Worm (Caenorhabditis elegans): Measurements from ENCODE around the gene chil-15.

Gene chil-15

DNA sequence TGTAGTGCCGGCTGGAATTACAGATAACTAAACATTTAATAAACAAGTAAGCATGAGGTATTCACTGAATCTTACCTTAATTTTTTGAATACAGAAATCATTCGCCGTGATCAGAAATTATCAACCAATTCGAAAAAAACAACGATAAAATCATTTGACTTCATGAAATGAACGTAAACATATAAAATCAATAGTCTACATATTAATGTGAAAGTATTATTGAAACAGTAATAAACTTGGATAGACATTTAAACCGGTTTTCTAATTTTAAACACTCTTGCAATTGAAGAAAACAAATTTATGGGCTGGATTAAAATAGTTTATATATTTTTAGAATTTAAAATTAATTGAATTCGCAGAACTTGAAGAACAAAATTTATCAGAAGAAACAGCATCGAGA is 1.6 kb downstream of the chil-15 start, which contains the start of gene chil-16:
TSS of gene chil-16 (minus strand) at position 101 of the 400 bp plus-strand sequence.
- no peak for TF ChIP-seq egl-13 (tag; optimal IDR thresholded peaks at IDR 0.05)
- no peak for TF ChIP-seq unc-62 (GFP tag; optimal IDR thresholded peaks at IDR 0.05)
- no peak for TF ChIP-seq nhr-28 (tag; optimal IDR thresholded peaks at IDR 0.05)
- no peak for TF ChIP-seq unc-30 (tag; optimal IDR thresholded peaks at IDR 0.05)
- TF ChIP-seq dsc-1 (tag; optimal IDR thresholded peaks at IDR 0.05): no peak
- TF ChIP-seq C04F5.9 (tag; optimal IDR thresholded peaks at IDR 0.05): no peak

DNA sequence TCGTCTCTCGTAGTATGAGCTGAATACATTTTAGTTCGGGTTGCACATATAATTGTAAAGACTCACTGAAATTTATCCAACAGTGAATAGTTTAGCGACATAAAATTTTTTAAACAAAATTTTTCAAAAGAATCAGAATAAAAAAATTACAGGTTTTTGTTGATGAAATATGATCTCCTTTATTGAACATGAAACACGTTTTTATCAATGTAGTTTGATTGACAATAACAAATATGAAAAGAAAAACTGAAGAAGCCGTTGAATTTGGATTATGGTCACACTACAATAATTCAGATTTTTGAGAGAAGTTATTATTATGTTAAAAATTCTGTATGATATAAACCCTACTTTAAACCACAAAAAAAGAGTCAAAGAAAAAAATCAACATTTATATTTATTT is 3.4 kb downstream of the chil-15 start, which contains the start of gene chil-17:
TSS of gene chil-17 (minus strand) at position 101 of the 400 bp plus-strand sequence.
- no peak for TF ChIP-seq pag-3 (tag; optimal IDR thresholded peaks at IDR 0.05; ENCODE audit: borderline replicate concordance, insufficient read depth)
- TF ChIP-seq snu-23 (GFP tag; optimal IDR thresholded peaks at IDR 0.05): no peak
- TF ChIP-seq jun-1 (tag; optimal IDR thresholded peaks at IDR 0.05): no peak
- TF ChIP-seq lin-14 (GFP tag; optimal IDR thresholded peaks at IDR 0.05): no peak
- TF ChIP-seq aly-2 (tag; optimal IDR thresholded peaks at IDR 0.05): no peak
- TF ChIP-seq zag-1 (tag; optimal IDR thresholded peaks at IDR 0.05): no peak
- no peak for TF ChIP-seq unc-30 (tag; optimal IDR thresholded peaks at IDR 0.05)
- no peak for TF ChIP-seq efl-1 (optimal IDR thresholded peaks at IDR 0.05)
- TF ChIP-seq efl-1 (GFP tag; optimal IDR thresholded peaks at IDR 0.05 in 1 of 2): no peak
- TF ChIP-seq isw-1 (GFP tag; IDR thresholded peaks at IDR 0.05): no peak
- TF ChIP-seq nhr-237 (tag; optimal IDR thresholded peaks at IDR 0.05): no peak
- TF ChIP-seq nhr-77 (tag; optimal IDR thresholded peaks at IDR 0.05): no peak
- TF ChIP-seq nhr-11 (tag; optimal IDR thresholded peaks at IDR 0.05): no peak
- TF ChIP-seq efl-3 (GFP tag; optimal IDR thresholded peaks at IDR 0.05): no peak
- no peak for TF ChIP-seq ces-1 (GFP tag; optimal IDR thresholded peaks at IDR 0.05)
- TF ChIP-seq ceh-8 (GFP tag; optimal IDR thresholded peaks at IDR 0.05): no peak
- no peak for TF ChIP-seq ets-5 (GFP tag; IDR thresholded peaks at IDR 0.05)
- no peak for TF ChIP-seq zip-4 (GFP tag; optimal IDR thresholded peaks at IDR 0.05)
- TF ChIP-seq nhr-47 (tag; optimal IDR thresholded peaks at IDR 0.05): no peak
- no peak for TF ChIP-seq C04F5.9 (tag; optimal IDR thresholded peaks at IDR 0.05)

DNA sequence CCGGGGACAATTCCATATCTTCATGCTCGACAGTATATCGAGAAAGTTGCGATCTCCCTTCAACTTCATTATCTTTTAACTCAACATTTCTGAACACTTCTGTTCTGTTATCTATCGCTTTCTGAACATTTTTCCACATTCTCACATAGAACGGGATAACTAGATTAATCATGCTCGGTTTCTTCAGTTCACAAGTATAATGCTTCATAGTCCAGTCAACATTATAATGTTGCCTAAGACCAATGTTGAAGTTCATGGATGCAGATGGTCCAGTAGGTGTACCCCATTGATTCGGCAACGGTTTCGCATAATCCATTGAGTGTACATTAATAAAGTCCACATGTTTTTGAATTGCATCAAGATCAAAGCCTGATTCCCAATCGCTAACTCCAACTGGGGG is 4.6 kb downstream of the chil-15 start:
- TF ChIP-seq nhr-90 (tag; optimal IDR thresholded peaks at IDR 0.05; ENCODE audit: poor library complexity) (no peak), tbx-2 (tag; optimal IDR thresholded peaks at IDR 0.05) (no peak), ceh-88 (GFP tag; IDR thresholded peaks at IDR 0.05) (no peak), rnt-1 (tag; optimal IDR thresholded peaks at IDR 0.05) (no peak), zip-4 (GFP tag; optimal IDR thresholded peaks at IDR 0.05) (no peak), unc-30 (tag; optimal IDR thresholded peaks at IDR 0.05) (no peak), lin-13 (GFP tag; optimal IDR thresholded peaks at IDR 0.05) (no peak), fkh-4 (tag; optimal IDR thresholded peaks at IDR 0.05; ENCODE audit: borderline replicate concordance) (no peak), skn-1 (tag; optimal IDR thresholded peaks at IDR 0.05) (no peak), Y116A8C.19 (tag; optimal IDR thresholded peaks at IDR 0.05; ENCODE audit: borderline replicate concordance) (no peak), snu-23 (GFP tag; optimal IDR thresholded peaks at IDR 0.05) (no peak), grh-1 (GFP tag; IDR thresholded peaks at IDR 0.05) (no peak), ets-5 (GFP tag; IDR thresholded peaks at IDR 0.05) (no peak), swsn-7 (tag; optimal IDR thresholded peaks at IDR 0.05) (no peak), xbp-1 (tag; optimal IDR thresholded peaks at IDR 0.05) (no peak), mef-2 (tag; optimal IDR thresholded peaks at IDR 0.05) (no peak), hpl-2 (GFP tag; optimal IDR thresholded peaks at IDR 0.05) (no peak), zag-1 (tag; optimal IDR thresholded peaks at IDR 0.05) (no peak), nhr-71 (tag; optimal IDR thresholded peaks at IDR 0.05) (no peak), hlh-17 (GFP tag; optimal IDR thresholded peaks at IDR 0.05; ENCODE audit: borderline replicate concordance) (no peak)
